Fruit fly (Drosophila melanogaster) Kc167 (cell line): Measurements from ENCODE around the gene Est-Q.

Source experiments
- Myc ChIP-seq: fragments of >200 bp; optimal IDR thresholded peaks from 2 replicates; lab custom pipeline; 2017; ENCODE audit warnings: missing external identifiers
- h ChIP-seq: fragments of >200 bp; optimal IDR thresholded peaks from 3 replicates; lab custom pipeline; 2018; ENCODE audit warnings: missing external identifiers
- psq ChIP-seq: fragments of >200 bp; optimal IDR thresholded peaks from 2 replicates; lab custom pipeline; 2017; ENCODE audit warnings: missing external identifiers

- TF ChIP-seq Myc (lab: Kevin White, UChicago) (no peak), psq (no peak), h (lab: Kevin White, UChicago) (no peak)
These were observed 47.6 kb upstream of the Est-Q start for dm6 chr3L:21453623-21454022.
